Worm (Caenorhabditis elegans) whole organism, L3 larva: ENCODE data around the gene F47B8.5.

ENCODE experiments used
- ama-1 ChIP-seq: fragments of 150-350 bp; optimal IDR thresholded peaks from 2 replicates; lab custom pipeline; 2018
- ceh-9 ChIP-seq: sonication (generic microtip); optimal IDR thresholded peaks from 2 replicates; lab custom pipeline; 2018; ENCODE audit warnings: missing biosample characterization, missing genetic modification characterization
- daf-12 ChIP-seq: fragments of 150-350 bp; optimal IDR thresholded peaks from 2 replicates; lab custom pipeline; 2014; ENCODE audit warnings: missing biosample characterization, missing genetic modification reagents, missing genetic modification characterization
- elt-2 ChIP-seq: sonication (generic microtip); optimal IDR thresholded peaks from 2 replicates; lab custom pipeline; 2016; ENCODE audit warnings: missing genetic modification reagents, mild to moderate bottlenecking, missing genetic modification characterization, missing compliant biosample characterization
- fkh-10 ChIP-seq: sonication (generic microtip); optimal IDR thresholded peaks from 2 replicates; lab custom pipeline; 2017; ENCODE audit warnings: missing biosample characterization, missing genetic modification reagents, missing genetic modification characterization
- nhr-25 ChIP-seq: sonication (generic microtip); optimal IDR thresholded peaks from 2 replicates; lab custom pipeline; 2017; ENCODE audit warnings: missing biosample characterization, missing genetic modification characterization
- nhr-67 ChIP-seq: fragments of 150-350 bp; optimal IDR thresholded peaks from 2 replicates; lab custom pipeline; 2014; ENCODE audit warnings: missing biosample characterization, missing genetic modification characterization
- unc-62 ChIP-seq: fragments of 150-350 bp; sonication (generic microtip); optimal IDR thresholded peaks from 4 replicates; lab custom pipeline; 2014; ENCODE audit warnings: missing biosample characterization, missing genetic modification reagents, missing genetic modification characterization

DNA sequence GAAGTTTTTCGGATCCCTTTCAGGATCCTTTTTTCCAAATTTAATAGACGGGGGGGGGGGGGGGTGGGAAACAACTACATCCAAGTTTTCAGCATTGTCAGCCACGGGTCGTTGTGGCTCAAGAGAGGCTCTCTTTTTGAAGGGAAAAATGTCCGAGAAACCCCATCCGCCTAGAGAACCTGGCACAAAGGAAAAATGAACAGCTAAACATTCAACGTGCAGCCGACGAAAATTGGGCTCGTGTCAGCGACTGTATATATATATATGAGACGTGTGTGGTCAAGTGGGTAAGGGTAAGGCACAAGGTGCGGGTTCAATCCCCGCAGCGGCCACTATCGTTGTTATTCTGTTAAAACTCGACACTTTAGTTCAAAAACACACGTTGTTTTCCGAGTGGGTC is 30.9 kb upstream of the F47B8.5 start, which contains the start of gene Y49A3A.4:
- TF ChIP-seq nhr-25 (tag; lab: Kevin White, UChicago), result no peak
- TF ChIP-seq daf-12 (tag; lab: Kevin White, UChicago), result no peak
- no peak for TF ChIP-seq ama-1
- no peak for TF ChIP-seq unc-62 (GFP tag; lab: Kevin White, UChicago)
- TF ChIP-seq elt-2 (tag; lab: Kevin White, UChicago), result peak; percentile 11
- no peak for TF ChIP-seq nhr-67
- TF ChIP-seq fkh-10 (GFP tag; lab: Kevin White, UChicago), result no peak
- no peak for TF ChIP-seq ceh-9 (tag; lab: Kevin White, UChicago)
